Fruit fly (Drosophila melanogaster) whole organism, embryonic: Measurements from ENCODE around the gene rngo.

Experiments used
- Ada2b ChIP-seq: fragments of 200-800 bp; sonication (Bioruptor generic); IDR thresholded peaks from 2 replicates; pipeline ENCODE4 v1.3.6; 2022; ENCODE audit warnings: missing biosample characterization, missing genetic modification characterization
- Bdp1 ChIP-seq: fragments of 200-800 bp; sonication (Bioruptor generic); optimal IDR thresholded peaks from 3 replicates; lab custom pipeline; 2016; ENCODE audit warnings: missing biosample characterization, missing genetic modification characterization
- Bgb ChIP-seq: fragments of 200-800 bp; sonication (Bioruptor generic); IDR thresholded peaks from 2 replicates; pipeline ENCODE4 v1.3.6; 2022; ENCODE audit warnings: missing biosample characterization, missing genetic modification characterization; ENCODE audit not compliant: partially characterized antibody
- CG11093 ChIP-seq: fragments of 200-800 bp; sonication (Bioruptor generic); IDR thresholded peaks from 3 replicates; pipeline ENCODE4 v1.3.6; 2022; ENCODE audit warnings: missing biosample characterization, missing genetic modification characterization
- CG11695 ChIP-seq: fragments of 200-800 bp; sonication (Bioruptor generic); IDR thresholded peaks from 3 replicates; pipeline ENCODE4 v1.3.6; 2022; ENCODE audit warnings: missing biosample characterization, missing genetic modification characterization
- CG12744 ChIP-seq: fragments of 200-800 bp; sonication (Bioruptor generic); optimal IDR thresholded peaks from 2 replicates; lab custom pipeline; 2016; ENCODE audit warnings: missing biosample characterization, missing genetic modification characterization
- CG13894 ChIP-seq: fragments of 200-800 bp; sonication (Bioruptor generic); optimal IDR thresholded peaks from 3 replicates; lab custom pipeline; 2018; ENCODE audit warnings: missing biosample characterization, mild to moderate bottlenecking, missing genetic modification characterization, moderate library complexity
- CG14667 ChIP-seq: fragments of 200-800 bp; sonication (Bioruptor generic); IDR thresholded peaks from 2 replicates; pipeline ENCODE4 v1.3.6; 2022; ENCODE audit warnings: missing biosample characterization, missing genetic modification characterization
- CG15011 ChIP-seq: fragments of 200-800 bp; sonication (Bioruptor generic); optimal IDR thresholded peaks from 3 replicates; lab custom pipeline; 2018; ENCODE audit warnings: missing biosample characterization, mild to moderate bottlenecking, missing genetic modification characterization
- CG15514 ChIP-seq: fragments of 200-800 bp; sonication (Bioruptor generic); optimal IDR thresholded peaks from 3 replicates; lab custom pipeline; 2017; ENCODE audit warnings: missing biosample characterization, missing genetic modification characterization, mild to moderate bottlenecking, moderate library complexity, missing genetic modification reagents
- CG1602 ChIP-seq: fragments of 200-800 bp; sonication (Bioruptor generic); optimal IDR thresholded peaks from 3 replicates; lab custom pipeline; 2016; ENCODE audit warnings: missing biosample characterization, missing genetic modification characterization
- CG1603 ChIP-seq: fragments of 200-800 bp; sonication (Bioruptor generic); optimal IDR thresholded peaks from 2 replicates; lab custom pipeline; 2019; ENCODE audit warnings: missing biosample characterization, mild to moderate bottlenecking, missing genetic modification characterization, moderate library complexity
- CG16813 ChIP-seq: fragments of 200-800 bp; sonication (Bioruptor generic); IDR thresholded peaks from 3 replicates; pipeline ENCODE4 v1.3.6; 2022; ENCODE audit warnings: missing biosample characterization, missing genetic modification characterization; ENCODE audit not compliant: partially characterized antibody
- CG17912 ChIP-seq: fragments of 200-800 bp; sonication (Bioruptor generic); optimal IDR thresholded peaks from 2 replicates; lab custom pipeline; 2018; ENCODE audit warnings: missing biosample characterization, mild to moderate bottlenecking, missing genetic modification characterization
- CG2712 ChIP-seq: fragments of 200-800 bp; optimal IDR thresholded peaks from 3 replicates; lab custom pipeline; 2019; ENCODE audit warnings: missing biosample characterization, mild to moderate bottlenecking, missing genetic modification characterization, moderate library complexity
- CG33213 ChIP-seq: fragments of 200-800 bp; sonication (Bioruptor generic); optimal IDR thresholded peaks from 3 replicates; lab custom pipeline; 2016; ENCODE audit warnings: missing biosample characterization, missing genetic modification characterization
- CG34422 ChIP-seq: fragments of 200-800 bp; sonication (Bioruptor generic); IDR thresholded peaks from 3 replicates; pipeline ENCODE4 v1.3.6; 2022; ENCODE audit warnings: missing biosample characterization, missing genetic modification characterization
- CG3995 ChIP-seq: fragments of 200-800 bp; sonication (Bioruptor generic); optimal IDR thresholded peaks from 3 replicates; lab custom pipeline; 2016; ENCODE audit warnings: missing biosample characterization, missing genetic modification characterization
- CG6654 ChIP-seq: fragments of 200-800 bp; sonication (Bioruptor generic); optimal IDR thresholded peaks from 2 replicates; lab custom pipeline; 2017; ENCODE audit warnings: missing biosample characterization, mild to moderate bottlenecking, missing genetic modification characterization
- CG8478 ChIP-seq: fragments of >200 bp; optimal IDR thresholded peaks from 2 replicates; lab custom pipeline; 2018
- CG9437 ChIP-seq: fragments of 200-800 bp; sonication (Bioruptor generic); optimal IDR thresholded peaks from 2 replicates; lab custom pipeline; 2018; ENCODE audit warnings: missing biosample characterization, mild to moderate bottlenecking, missing genetic modification characterization
- D ChIP-seq, 2 experiments: fragments of 200-800 bp in 1 of 2; fragments of >200 bp in 1 of 2; sonication (Bioruptor generic) in 1 of 2; optimal IDR thresholded peaks; 2 replicates in 1 of 2; 3 replicates in 1 of 2; lab custom pipeline; 2017; ENCODE audit warnings: mild to moderate bottlenecking in 1 of 2, missing biosample characterization in 1 of 2, missing genetic modification characterization in 1 of 2, missing genetic modification reagents in 1 of 2
- D19B ChIP-seq: fragments of 200-800 bp; sonication (Bioruptor generic); optimal IDR thresholded peaks from 2 replicates; lab custom pipeline; 2017; ENCODE audit warnings: missing biosample characterization, mild to moderate bottlenecking, missing genetic modification characterization
- Dref ChIP-seq: fragments of 200-800 bp; sonication (Bioruptor generic); IDR thresholded peaks from 2 replicates; pipeline ENCODE4 v1.3.6; 2022; ENCODE audit warnings: missing biosample characterization, missing genetic modification characterization
- E2f2 ChIP-seq: fragments of 200-800 bp; sonication (Bioruptor generic); IDR thresholded peaks from 2 replicates; pipeline ENCODE4 v1.3.6; 2022; ENCODE audit warnings: missing biosample characterization, missing genetic modification characterization
- Elba2 ChIP-seq: fragments of 200-800 bp; sonication (Bioruptor generic); optimal IDR thresholded peaks from 3 replicates; lab custom pipeline; 2016; ENCODE audit warnings: missing biosample characterization, missing genetic modification characterization
- HLH4C ChIP-seq: fragments of 200-800 bp; sonication (Bioruptor generic); IDR thresholded peaks from 3 replicates; pipeline ENCODE4 v1.3.6; 2022; ENCODE audit warnings: missing biosample characterization, missing genetic modification characterization; ENCODE audit not compliant: partially characterized antibody
- Hr51 ChIP-seq, 2 experiments: fragments of 200-800 bp; sonication (Bioruptor generic); optimal IDR thresholded peaks; 2 replicates in 1 of 2; 3 replicates in 1 of 2; lab custom pipeline; 2016 to 2018; ENCODE audit warnings: missing biosample characterization in 2 of 2, missing genetic modification characterization in 2 of 2, mild to moderate bottlenecking in 1 of 2, moderate library complexity in 1 of 2
- MTF-1 ChIP-seq: fragments of 200-800 bp; sonication (Bioruptor generic); optimal IDR thresholded peaks from 2 replicates; lab custom pipeline; 2018; ENCODE audit warnings: missing biosample characterization, mild to moderate bottlenecking, missing genetic modification characterization, borderline replicate concordance
- Med ChIP-seq: fragments of 200-800 bp; sonication (Bioruptor generic); peaks from one replicate; lab custom pipeline; 2016; ENCODE audit warnings: missing biosample characterization, missing genetic modification characterization, mild to moderate bottlenecking, inconsistent platforms, moderate library complexity
- Meics ChIP-seq: fragments of 200-800 bp; sonication (Bioruptor generic); optimal IDR thresholded peaks from 2 replicates; lab custom pipeline; 2017; ENCODE audit warnings: missing biosample characterization, mild to moderate bottlenecking, missing genetic modification characterization
- Pdp1 ChIP-seq, 2 experiments: fragments of 200-800 bp; sonication (Bioruptor generic); optimal IDR thresholded peaks; 3 replicates each; lab custom pipeline; 2016; ENCODE audit warnings: missing biosample characterization in 2 of 2, missing genetic modification characterization in 2 of 2, mild to moderate bottlenecking in 1 of 2, moderate library complexity in 1 of 2
- Ptx1 ChIP-seq: fragments of 200-800 bp; sonication (Bioruptor generic); IDR thresholded peaks from 2 replicates; pipeline ENCODE4 v1.3.6; 2022; ENCODE audit warnings: missing biosample characterization, missing genetic modification characterization
- Sry-δ ChIP-seq: fragments of 200-800 bp; sonication (Bioruptor generic); optimal IDR thresholded peaks from 2 replicates; lab custom pipeline; 2016; ENCODE audit warnings: missing biosample characterization, missing genetic modification characterization
- al ChIP-seq: fragments of 200-800 bp; sonication (Bioruptor generic); IDR thresholded peaks from 2 replicates; pipeline ENCODE4 v1.3.6; 2022; ENCODE audit warnings: missing biosample characterization, missing genetic modification characterization
- crp ChIP-seq, 2 experiments: fragments of 200-800 bp; sonication (Bioruptor generic); optimal IDR thresholded peaks; 2 replicates in 1 of 2; 3 replicates in 1 of 2; lab custom pipeline; 2017; ENCODE audit warnings: missing biosample characterization in 2 of 2, missing genetic modification characterization in 2 of 2, mild to moderate bottlenecking in 1 of 2, moderate library complexity in 1 of 2
- eyg ChIP-seq: fragments of 200-800 bp; sonication (Bioruptor generic); optimal IDR thresholded peaks from 3 replicates; lab custom pipeline; 2016; ENCODE audit warnings: missing biosample characterization, missing genetic modification characterization
- gsb-n ChIP-seq: fragments of 200-800 bp; sonication (Bioruptor generic); optimal IDR thresholded peaks from 3 replicates; lab custom pipeline; 2018; ENCODE audit warnings: missing biosample characterization, mild to moderate bottlenecking, missing genetic modification characterization
- hkb ChIP-seq, 2 experiments: fragments of 200-800 bp in 1 of 2; fragments of >200 bp in 1 of 2; sonication (Bioruptor generic) in 1 of 2; IDR thresholded peaks in 1 of 2; optimal IDR thresholded peaks in 1 of 2; 2 replicates each; pipeline versions ENCODE4 v1.3.6 to Lab custom; 2017 to 2022; ENCODE audit warnings: missing biosample characterization in 1 of 2, missing genetic modification characterization in 1 of 2
- jumu ChIP-seq: fragments of 200-800 bp; sonication (Bioruptor generic); optimal IDR thresholded peaks from 3 replicates; lab custom pipeline; 2016; ENCODE audit warnings: missing biosample characterization, missing genetic modification characterization
- lilli ChIP-seq: fragments of 200-800 bp; sonication (Bioruptor generic); optimal IDR thresholded peaks from 3 replicates; lab custom pipeline; 2016; ENCODE audit warnings: missing biosample characterization, missing genetic modification characterization
- lmd ChIP-seq: fragments of 200-800 bp; sonication (Bioruptor generic); IDR thresholded peaks from 2 replicates; pipeline ENCODE4 v1.3.6; 2022; ENCODE audit warnings: missing biosample characterization, missing genetic modification characterization
- scrt ChIP-seq: fragments of 200-800 bp; sonication (Bioruptor generic); optimal IDR thresholded peaks from 2 replicates; lab custom pipeline; 2018; ENCODE audit warnings: missing biosample characterization, mild to moderate bottlenecking, missing genetic modification characterization, moderate library complexity
- sens ChIP-seq: fragments of 200-800 bp; sonication (Bioruptor generic); peaks from one replicate; lab custom pipeline; 2016; ENCODE audit warnings: missing biosample characterization, missing genetic modification characterization
- sisA ChIP-seq: fragments of 200-800 bp; sonication (Bioruptor generic); IDR thresholded peaks from 2 replicates; pipeline ENCODE4 v1.3.6; 2022; ENCODE audit warnings: missing biosample characterization, missing genetic modification characterization
- wor ChIP-seq: fragments of 200-800 bp; sonication (Bioruptor generic); IDR thresholded peaks from 2 replicates; pipeline ENCODE4 v1.3.6; 2022; ENCODE audit warnings: missing biosample characterization, missing genetic modification characterization
- zen ChIP-seq: fragments of 200-800 bp; sonication (Bioruptor generic); optimal IDR thresholded peaks from 3 replicates; lab custom pipeline; 2018; ENCODE audit warnings: missing biosample characterization, mild to moderate bottlenecking, missing genetic modification characterization, moderate library complexity

rngo gene

DNA sequence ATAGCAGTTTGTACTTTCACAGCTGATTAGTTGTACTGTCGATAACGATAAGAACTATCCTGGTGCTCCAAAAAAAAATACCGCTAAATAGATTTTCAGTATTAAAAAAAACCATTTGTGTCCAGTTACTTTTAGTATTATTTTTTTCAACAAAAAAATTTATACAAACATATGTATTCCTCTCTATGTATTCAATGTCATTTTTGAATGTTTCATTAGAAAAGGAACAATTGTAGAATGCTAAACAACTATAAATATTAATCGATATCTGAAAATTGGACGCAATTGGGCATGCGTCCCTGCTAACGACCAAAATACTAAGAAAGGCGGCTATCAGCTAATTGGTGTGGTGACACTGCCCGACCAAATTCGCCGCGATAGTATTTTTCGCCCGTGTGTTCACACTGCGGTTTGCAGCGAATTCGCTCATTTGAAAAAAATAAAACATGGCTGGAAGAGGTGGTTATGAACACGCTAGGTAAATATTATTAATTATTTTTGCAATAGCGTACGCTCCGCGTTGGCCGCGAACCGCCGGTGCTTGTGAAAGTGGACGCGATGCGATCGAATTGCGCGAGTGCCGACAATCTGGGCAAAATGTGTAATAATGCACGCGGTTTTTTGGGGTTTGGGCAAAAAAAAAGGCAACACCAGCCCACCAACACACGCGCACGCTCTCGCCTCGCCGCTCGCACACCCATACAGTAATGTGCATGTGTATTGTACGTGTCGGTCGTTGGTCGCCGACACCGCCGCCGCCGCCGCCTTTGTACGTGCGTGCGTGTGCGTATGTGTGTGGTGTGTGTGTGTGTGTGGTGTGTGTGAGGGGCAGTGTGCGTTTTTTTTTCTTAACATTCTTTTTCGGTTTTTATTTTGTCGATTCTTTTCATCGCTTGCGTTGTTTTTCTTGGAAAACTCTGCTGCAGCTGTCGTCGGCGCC, 7.3 kb downstream of the rngo start, which contains the start of the genes CG34015 and eIF4H1 (continued):
- TF ChIP-seq lmd, result no peak
- peak; percentile 68; the same call in 1 of the 3 replicates for TF ChIP-seq CG34422 (GFP tag; lab: Robert Waterston, UW)
- TF ChIP-seq HLH4C (GFP tag; lab: Robert Waterston, UW), result peak; percentile 49; the same call in 2 of the 3 replicates
- TF ChIP-seq CG2712, result peak; percentile 10
- no peak for TF ChIP-seq D19B
- TF ChIP-seq MTF-1 (GFP tag; lab: Kevin White, UChicago), result no peak
- TF ChIP-seq wor (GFP tag; lab: Robert Waterston, UW), result no peak
- peak; percentile 72 for TF ChIP-seq Sry-δ (GFP tag; lab: Kevin White, UChicago)
- TF ChIP-seq eyg (GFP tag; lab: Kevin White, UChicago), result no peak
- TF ChIP-seq CG6654, result no peak
- no peak for TF ChIP-seq CG17912 (GFP tag; lab: Kevin White, UChicago)
- no peak for TF ChIP-seq CG1602 (GFP tag; lab: Kevin White, UChicago)
- peak; percentile 89 for TF ChIP-seq CG8478
- peak; percentile 32 for TF ChIP-seq zen
- no peak for TF ChIP-seq CG14667 (GFP tag; lab: Robert Waterston, UW)
- TF ChIP-seq CG9437, result no peak
- no peak for TF ChIP-seq Ada2b (GFP tag; lab: Robert Waterston, UW)
- peak; percentile 12 for TF ChIP-seq CG1603 (tag; lab: Kevin White, UChicago)
- TF ChIP-seq CG12744 (GFP tag; lab: Kevin White, UChicago), result no peak
- TF ChIP-seq gsb-n (tag; lab: Kevin White, UChicago), result no peak
- no peak for TF ChIP-seq sisA (GFP tag; lab: Robert Waterston, UW)
- peak; percentile 68 for TF ChIP-seq CG16813 (GFP tag; lab: Robert Waterston, UW)
- no peak for TF ChIP-seq Hr51 (GFP tag; optimal IDR thresholded peaks at IDR 0.05; lab: Kevin White, UChicago)
- TF ChIP-seq lilli (GFP tag; lab: Kevin White, UChicago), result no peak
- TF ChIP-seq Pdp1 (GFP tag; optimal IDR thresholded peaks at IDR 0.05; lab: Kevin White, UChicago), result peak in 1 of 2 experiments; percentile 50
- peak; percentile 63 for TF ChIP-seq sens (GFP tag; lab: Kevin White, UChicago)
- no peak for TF ChIP-seq Elba2 (GFP tag; lab: Kevin White, UChicago)
- no peak for TF ChIP-seq CG11093 (GFP tag; lab: Robert Waterston, UW)
- peak; percentile 35 for TF ChIP-seq CG33213 (GFP tag; lab: Kevin White, UChicago)
- TF ChIP-seq CG13894 (tag; lab: Kevin White, UChicago), result no peak
- peak in 1 of 2 experiments; percentile 79 for TF ChIP-seq crp (GFP tag; optimal IDR thresholded peaks at IDR 0.05; lab: Kevin White, UChicago)
- TF ChIP-seq Bdp1 (GFP tag; lab: Kevin White, UChicago), result no peak
- no peak for TF ChIP-seq al (GFP tag; lab: Robert Waterston, UW)
- no peak for TF ChIP-seq scrt (GFP tag; lab: Kevin White, UChicago)
- peak; percentile 64 for TF ChIP-seq Dref (GFP tag; lab: Robert Waterston, UW)
- no peak for TF ChIP-seq CG15011 (GFP tag; lab: Kevin White, UChicago)
- TF ChIP-seq hkb (optimal IDR thresholded peaks at IDR 0.05; lab: Kevin White, UChicago), result no peak
- no peak for TF ChIP-seq hkb (GFP tag; IDR thresholded peaks at IDR 0.05; lab: Robert Waterston, UW)
- no peak for TF ChIP-seq Meics (GFP tag; lab: Kevin White, UChicago)
- peak; percentile 46 for TF ChIP-seq CG3995 (GFP tag; lab: Kevin White, UChicago)
- TF ChIP-seq E2f2 (GFP tag; lab: Robert Waterston, UW), result peak; percentile 48; the same call in 1 of the 2 replicates
- no peak for TF ChIP-seq CG11695 (GFP tag; lab: Robert Waterston, UW)
- no peak for TF ChIP-seq Ptx1
- TF ChIP-seq jumu, result no peak
- TF ChIP-seq CG15514 (GFP tag; lab: Kevin White, UChicago), result peak; percentile 40
- TF ChIP-seq D (optimal IDR thresholded peaks at IDR 0.05; lab: Kevin White, UChicago), result no peak
- no peak for TF ChIP-seq D (GFP tag; optimal IDR thresholded peaks at IDR 0.05; lab: Kevin White, UChicago)
- TF ChIP-seq Bgb (GFP tag; lab: Robert Waterston, UW), result peak; percentile 66
- TF ChIP-seq Med (GFP tag; lab: Kevin White, UChicago), result peak; percentile 53
